Worm (Caenorhabditis elegans) whole organism, L2 larva: Measurements from ENCODE around the gene C45E5.1.

Source experiments
- Y55F3AM.14 ChIP-seq: fragments of 200-800 bp; sonication (Bioruptor generic); optimal IDR thresholded peaks from 2 replicates; lab custom pipeline; 2018; ENCODE audit warnings: mild to moderate bottlenecking, missing genetic modification characterization, missing compliant biosample characterization
- ZK546.5 ChIP-seq: sonication (generic microtip); optimal IDR thresholded peaks from 2 replicates; lab custom pipeline; 2017; ENCODE audit warnings: missing biosample characterization, missing genetic modification characterization
- alr-1 ChIP-seq: fragments of 150-350 bp; optimal IDR thresholded peaks from 2 replicates; lab custom pipeline; 2014; ENCODE audit warnings: missing biosample characterization, missing genetic modification characterization
- aly-2 ChIP-seq: fragments of 150-350 bp; optimal IDR thresholded peaks from 2 replicates; lab custom pipeline; 2014; ENCODE audit warnings: missing biosample characterization, missing genetic modification characterization
- ama-1 ChIP-seq: fragments of 150-350 bp; optimal IDR thresholded peaks from 2 replicates; lab custom pipeline; 2018; ENCODE audit warnings: inconsistent platforms
- blmp-1 ChIP-seq: sonication (generic microtip); optimal IDR thresholded peaks from 2 replicates; lab custom pipeline; 2017; ENCODE audit warnings: missing genetic modification characterization, mild to moderate bottlenecking, missing compliant biosample characterization, antibody characterized with exemption, moderate library complexity; ENCODE audit not compliant: insufficient read depth
- ceh-16 ChIP-seq: fragments of 150-350 bp; optimal IDR thresholded peaks from 2 replicates; lab custom pipeline; 2014; ENCODE audit warnings: missing biosample characterization, missing genetic modification characterization
- ceh-82 ChIP-seq: fragments of 150-350 bp; optimal IDR thresholded peaks from 2 replicates; lab custom pipeline; 2014; ENCODE audit warnings: missing biosample characterization, missing genetic modification characterization
- crh-2 ChIP-seq: sonication (generic microtip); optimal IDR thresholded peaks from 2 replicates; lab custom pipeline; 2017; ENCODE audit warnings: missing biosample characterization, missing genetic modification characterization
- dmd-4 ChIP-seq: sonication (generic microtip); optimal IDR thresholded peaks from 2 replicates; lab custom pipeline; 2017; ENCODE audit warnings: missing biosample characterization, missing genetic modification characterization
- egl-27 ChIP-seq: sonication (generic microtip); optimal IDR thresholded peaks from 3 replicates; lab custom pipeline; 2017; ENCODE audit warnings: missing biosample characterization, missing genetic modification reagents, missing genetic modification characterization
- elt-1 ChIP-seq: fragments of 150-350 bp; optimal IDR thresholded peaks from 2 replicates; lab custom pipeline; 2014; ENCODE audit warnings: missing biosample characterization, missing genetic modification characterization
- elt-3 ChIP-seq: sonication (generic microtip); optimal IDR thresholded peaks from 2 replicates; lab custom pipeline; 2017; ENCODE audit warnings: missing biosample characterization, missing genetic modification characterization
- fos-1 ChIP-seq: fragments of 150-350 bp; optimal IDR thresholded peaks from 2 replicates; lab custom pipeline; 2014; ENCODE audit warnings: missing biosample characterization, missing genetic modification characterization
- gmeb-1 ChIP-seq: fragments of 150-350 bp; optimal IDR thresholded peaks from 2 replicates; lab custom pipeline; 2014; ENCODE audit warnings: missing biosample characterization, missing genetic modification characterization
- lin-11 ChIP-seq: fragments of 150-350 bp; sonication (generic microtip); optimal IDR thresholded peaks from 2 replicates; lab custom pipeline; 2014; ENCODE audit warnings: missing biosample characterization, missing genetic modification characterization, inconsistent platforms, mixed read lengths
- lin-13 ChIP-seq: fragments of 150-350 bp; optimal IDR thresholded peaks from 2 replicates; lab custom pipeline; 2014; ENCODE audit warnings: missing biosample characterization, missing genetic modification reagents, missing genetic modification characterization
- lin-39 ChIP-seq: fragments of 150-350 bp; optimal IDR thresholded peaks from 2 replicates; lab custom pipeline; 2014; ENCODE audit warnings: missing biosample characterization, missing genetic modification reagents, missing genetic modification characterization
- lsy-2 ChIP-seq, 2 experiments: fragments of 150-350 bp in 1 of 2; sonication (generic microtip) in 1 of 2; optimal IDR thresholded peaks; 2 replicates each; lab custom pipeline; 2014 to 2017; ENCODE audit warnings: missing biosample characterization in 2 of 2, missing genetic modification characterization in 2 of 2
- mab-5 ChIP-seq: fragments of 150-350 bp; optimal IDR thresholded peaks from 2 replicates; lab custom pipeline; 2014; ENCODE audit warnings: missing biosample characterization, missing genetic modification characterization
- mbf-1 ChIP-seq: sonication (generic microtip); optimal IDR thresholded peaks from 2 replicates; lab custom pipeline; 2017; ENCODE audit warnings: missing biosample characterization, missing genetic modification characterization
- mdl-1 ChIP-seq, 2 experiments: fragments of 150-350 bp in 1 of 2; sonication (generic microtip) in 1 of 2; optimal IDR thresholded peaks; 2 replicates each; lab custom pipeline; 2017; ENCODE audit warnings: missing biosample characterization in 2 of 2, missing genetic modification characterization in 2 of 2
- nhr-10 ChIP-seq: sonication (generic microtip); optimal IDR thresholded peaks from 2 replicates; lab custom pipeline; 2017; ENCODE audit warnings: missing biosample characterization, missing genetic modification characterization
- nhr-11 ChIP-seq: fragments of 150-350 bp; optimal IDR thresholded peaks from 2 replicates; lab custom pipeline; 2014; ENCODE audit warnings: missing biosample characterization, missing genetic modification characterization
- nhr-12 ChIP-seq: fragments of 150-350 bp; optimal IDR thresholded peaks from 2 replicates; lab custom pipeline; 2014; ENCODE audit warnings: missing biosample characterization, missing genetic modification characterization
- nhr-21 ChIP-seq: fragments of 150-350 bp; optimal IDR thresholded peaks from 2 replicates; lab custom pipeline; 2014; ENCODE audit warnings: missing biosample characterization, missing genetic modification characterization
- nhr-23 ChIP-seq: fragments of 150-350 bp; optimal IDR thresholded peaks from 2 replicates; lab custom pipeline; 2014; ENCODE audit warnings: missing biosample characterization, missing genetic modification reagents, missing genetic modification characterization
- nhr-237 ChIP-seq: fragments of 150-350 bp; optimal IDR thresholded peaks from 2 replicates; lab custom pipeline; 2014; ENCODE audit warnings: missing biosample characterization, missing genetic modification characterization
- nhr-25 ChIP-seq: fragments of 150-350 bp; sonication (generic microtip); optimal IDR thresholded peaks from 3 replicates; lab custom pipeline; 2014; ENCODE audit warnings: missing biosample characterization, missing genetic modification characterization
- nhr-6 ChIP-seq: fragments of 150-350 bp; optimal IDR thresholded peaks from 2 replicates; lab custom pipeline; 2014; ENCODE audit warnings: missing biosample characterization, missing genetic modification characterization
- nhr-77 ChIP-seq: fragments of 150-350 bp; optimal IDR thresholded peaks from 2 replicates; lab custom pipeline; 2014; ENCODE audit warnings: missing biosample characterization, missing genetic modification characterization
- peb-1 ChIP-seq: fragments of 150-350 bp; optimal IDR thresholded peaks from 2 replicates; lab custom pipeline; 2014; ENCODE audit warnings: missing biosample characterization, missing genetic modification characterization
- sem-4 ChIP-seq: fragments of 150-350 bp; optimal IDR thresholded peaks from 2 replicates; lab custom pipeline; 2014; ENCODE audit warnings: missing biosample characterization, missing genetic modification reagents, missing genetic modification characterization
- skn-1 ChIP-seq: sonication (generic microtip); optimal IDR thresholded peaks from 2 replicates; lab custom pipeline; 2017; ENCODE audit warnings: missing biosample characterization, missing genetic modification characterization
- sma-3 ChIP-seq: sonication (generic microtip); optimal IDR thresholded peaks from 2 replicates; lab custom pipeline; 2016; ENCODE audit warnings: missing genetic modification reagents, missing genetic modification characterization, missing compliant biosample characterization
- sma-9 ChIP-seq, 2 experiments: fragments of 150-350 bp in 1 of 2; sonication (generic microtip) in 1 of 2; optimal IDR thresholded peaks; 2 replicates each; lab custom pipeline; 2014 to 2016; ENCODE audit warnings: missing genetic modification characterization in 2 of 2, mild to moderate bottlenecking in 1 of 2, missing biosample characterization in 1 of 2, missing compliant biosample characterization in 1 of 2, missing genetic modification reagents in 1 of 2, moderate library complexity in 1 of 2
- snpc-4 ChIP-seq: fragments of 150-350 bp; optimal IDR thresholded peaks from 2 replicates; lab custom pipeline; 2014; ENCODE audit warnings: missing biosample characterization, missing genetic modification characterization
- unc-39 ChIP-seq: fragments of 150-350 bp; optimal IDR thresholded peaks from 2 replicates; lab custom pipeline; 2014; ENCODE audit warnings: missing biosample characterization, missing genetic modification characterization
- unc-55 ChIP-seq: fragments of 150-350 bp; sonication (generic microtip); optimal IDR thresholded peaks from 3 replicates; lab custom pipeline; 2014; ENCODE audit warnings: missing biosample characterization, missing genetic modification reagents, missing genetic modification characterization
- unc-62 ChIP-seq: fragments of 150-350 bp; optimal IDR thresholded peaks from 2 replicates; lab custom pipeline; 2014; ENCODE audit warnings: missing biosample characterization, missing genetic modification reagents, missing genetic modification characterization
- zag-1 ChIP-seq: fragments of 150-350 bp; optimal IDR thresholded peaks from 2 replicates; lab custom pipeline; 2014; ENCODE audit warnings: missing biosample characterization, missing genetic modification characterization
- ztf-1 ChIP-seq: fragments of 200-800 bp; sonication (Bioruptor generic); conservative IDR thresholded peaks from 2 replicates; pipeline ENCODE4 v1.3.6; 2022; ENCODE audit warnings: missing genetic modification characterization, missing compliant biosample characterization
- ztf-11 ChIP-seq: sonication (generic microtip); optimal IDR thresholded peaks from 2 replicates; lab custom pipeline; 2017; ENCODE audit warnings: missing biosample characterization, missing genetic modification characterization

The C45E5.1 gene

DNA sequence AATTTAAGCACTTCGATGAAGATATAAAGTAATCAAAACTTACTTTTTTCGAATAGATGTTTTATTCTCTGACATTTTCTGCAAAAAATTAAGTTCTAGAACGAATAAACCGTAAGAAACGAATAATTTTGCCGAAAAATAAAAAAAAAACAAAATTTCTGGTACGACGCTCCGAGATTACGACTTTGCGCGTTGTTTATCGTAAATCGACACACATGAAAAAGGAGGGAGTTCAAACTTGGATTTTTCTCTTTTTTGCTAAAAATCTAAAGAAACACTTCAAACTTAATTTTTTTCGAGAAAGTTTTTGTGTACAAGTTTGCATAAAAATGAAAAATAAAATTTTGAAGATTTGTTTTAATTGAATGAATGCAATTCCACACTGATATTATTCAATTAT, 12.6 kb upstream of the C45E5.1 start, which contains the start of gene H35B03.2 (continued):
- TF ChIP-seq gmeb-1 (peak; percentile 98), nhr-25 (peak; percentile 69), elt-3 (tag; lab: Kevin White, UChicago) (no peak), ztf-11 (tag; lab: Kevin White, UChicago) (no peak), lsy-2 (tag; optimal IDR thresholded peaks at IDR 0.05; lab: Kevin White, UChicago) (peak; percentile 64 to 88), lin-11 (tag; lab: Kevin White, UChicago) (no peak), crh-2 (tag; lab: Kevin White, UChicago) (peak; percentile 70), mdl-1 (tag; optimal IDR thresholded peaks at IDR 0.05; lab: Kevin White, UChicago) (no peak), mbf-1 (tag; lab: Kevin White, UChicago) (no peak), ceh-82 (tag; lab: Kevin White, UChicago) (no peak), unc-62 (no peak), Y55F3AM.14 (GFP tag; lab: Kevin White, UChicago) (no peak), sma-3 (GFP tag; lab: Kevin White, UChicago) (peak; percentile 53), egl-27 (no peak), ceh-16 (no peak), alr-1 (tag; lab: Kevin White, UChicago) (no peak), nhr-237 (no peak), nhr-6 (tag; lab: Kevin White, UChicago) (peak; percentile 24), skn-1 (tag; lab: Kevin White, UChicago) (no peak), ztf-1 (GFP tag; lab: Robert Waterston, UW) (no peak), mab-5 (tag; lab: Kevin White, UChicago) (peak; percentile 24), zag-1 (no peak), peb-1 (tag; lab: Kevin White, UChicago) (no peak), sma-9 (GFP tag; optimal IDR thresholded peaks at IDR 0.05; lab: Kevin White, UChicago) (peak; percentile 47), sma-9 (tag; optimal IDR thresholded peaks at IDR 0.05; lab: Kevin White, UChicago) (no peak), nhr-11 (tag; lab: Kevin White, UChicago) (no peak), blmp-1 (tag; lab: Kevin White, UChicago) (no peak), fos-1 (tag; lab: Kevin White, UChicago) (peak; percentile 11)

DNA sequence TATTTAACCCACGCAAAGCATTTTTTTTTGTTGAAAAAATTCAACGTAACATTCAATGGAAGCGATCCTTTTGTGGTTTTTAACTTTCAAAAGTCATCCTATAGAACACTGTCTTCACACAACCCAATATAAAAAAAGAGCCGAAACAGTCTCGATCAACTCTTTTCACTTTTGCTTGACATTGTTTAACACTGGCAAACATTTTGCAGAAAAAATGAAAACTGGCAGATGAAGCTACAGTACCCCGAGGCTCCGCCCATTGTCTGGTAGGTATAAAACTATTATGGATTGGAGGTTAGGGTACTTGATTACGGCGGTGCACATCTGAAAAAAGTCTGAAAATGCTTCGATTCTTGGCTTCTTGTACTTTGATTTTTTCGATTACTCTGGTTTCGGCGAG, 9.5 kb upstream of the C45E5.1 start, which contains the start of gene cpg-18:
Gene cpg-18 (plus strand): TSS at position 301 of the 400 bp plus-strand sequence.
- TF ChIP-seq nhr-6 (tag; lab: Kevin White, UChicago) (no peak), elt-3 (tag; lab: Kevin White, UChicago) (no peak), gmeb-1 (no peak)

DNA sequence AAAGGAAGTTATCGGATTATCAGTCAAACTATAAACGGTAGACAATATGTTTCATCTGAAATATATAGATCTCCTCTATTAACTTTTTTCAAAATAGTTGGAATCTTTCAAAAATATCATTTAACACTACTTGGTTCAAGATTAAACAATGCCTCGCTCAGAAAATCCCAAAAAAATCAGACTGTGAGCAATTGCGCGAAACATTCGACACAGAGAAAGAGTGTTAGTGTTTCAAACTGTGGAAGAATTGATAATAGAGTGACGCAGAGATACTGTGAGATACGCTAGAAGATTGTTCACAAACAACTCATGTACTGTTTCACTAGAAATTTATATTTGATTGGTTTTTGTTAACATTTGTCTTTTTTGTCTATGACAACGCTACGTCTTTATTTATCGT, 3.2 kb upstream of the C45E5.1 start, which contains the start of gene chil-11:
Gene chil-11 (plus strand): TSS at position 301 of the 400 bp plus-strand sequence.
- TF ChIP-seq lin-13 (no peak), alr-1 (tag; lab: Kevin White, UChicago) (no peak), mbf-1 (tag; lab: Kevin White, UChicago) (no peak), elt-1 (tag; lab: Kevin White, UChicago) (no peak), nhr-6 (tag; lab: Kevin White, UChicago) (no peak), lsy-2 (tag; optimal IDR thresholded peaks at IDR 0.05; lab: Kevin White, UChicago) (no peak), ama-1 (lab: Kevin White, UChicago) (no peak), ztf-1 (GFP tag; lab: Robert Waterston, UW) (no peak), skn-1 (tag; lab: Kevin White, UChicago) (no peak), nhr-11 (tag; lab: Kevin White, UChicago) (no peak), nhr-77 (tag; lab: Kevin White, UChicago) (no peak), egl-27 (no peak), unc-55 (GFP tag; lab: Kevin White, UChicago) (no peak), crh-2 (tag; lab: Kevin White, UChicago) (no peak), lin-11 (tag; lab: Kevin White, UChicago) (no peak), nhr-21 (tag; lab: Kevin White, UChicago) (no peak), ztf-11 (tag; lab: Kevin White, UChicago) (no peak), gmeb-1 (no peak), Y55F3AM.14 (GFP tag; lab: Kevin White, UChicago) (no peak)

DNA sequence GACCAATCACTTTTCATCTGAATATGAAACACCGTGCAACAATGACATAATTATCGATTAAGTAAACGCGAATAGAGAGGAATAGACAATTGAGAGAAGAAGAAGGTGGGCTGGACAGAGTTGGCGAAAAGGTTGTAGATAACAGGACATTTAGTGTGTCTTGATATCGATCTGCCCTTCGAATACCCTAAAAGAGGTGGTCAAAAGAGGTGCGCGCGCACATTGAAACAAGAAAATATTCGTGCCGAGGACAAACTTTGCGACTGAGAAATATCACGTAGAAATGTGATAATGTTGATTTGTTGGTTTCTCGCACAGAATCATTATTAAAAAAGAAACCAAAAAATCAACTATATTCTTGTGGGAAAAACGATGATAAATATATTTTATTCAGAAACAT, 5.7 kb downstream of the C45E5.1 start:
- TF ChIP-seq unc-62 (no peak), sem-4 (tag; lab: Kevin White, UChicago) (no peak), nhr-12 (no peak), nhr-77 (tag; lab: Kevin White, UChicago) (no peak), nhr-21 (tag; lab: Kevin White, UChicago) (peak; percentile 31), nhr-237 (no peak), dmd-4 (tag; lab: Kevin White, UChicago) (no peak), fos-1 (tag; lab: Kevin White, UChicago) (peak; percentile 14), sma-9 (GFP tag; optimal IDR thresholded peaks at IDR 0.05; lab: Kevin White, UChicago) (peak; percentile 80), sma-9 (tag; optimal IDR thresholded peaks at IDR 0.05; lab: Kevin White, UChicago) (no peak), ceh-82 (tag; lab: Kevin White, UChicago) (no peak), ZK546.5 (no peak), crh-2 (tag; lab: Kevin White, UChicago) (peak; percentile 7), nhr-23 (tag; lab: Kevin White, UChicago) (no peak), lin-11 (tag; lab: Kevin White, UChicago) (no peak), gmeb-1 (no peak), nhr-10 (tag; lab: Kevin White, UChicago) (no peak), nhr-25 (peak; percentile 57), unc-39 (tag; lab: Kevin White, UChicago) (no peak), elt-1 (tag; lab: Kevin White, UChicago) (no peak), snpc-4 (no peak), peb-1 (tag; lab: Kevin White, UChicago) (no peak), lin-39 (tag; lab: Kevin White, UChicago) (no peak), unc-55 (GFP tag; lab: Kevin White, UChicago) (no peak), zag-1 (no peak), aly-2 (tag; lab: Kevin White, UChicago) (no peak)
